Fruit fly (Drosophila melanogaster) whole organism, prepupa: ENCODE measurements around the gene CG18130.
A peak's percentile ranks its signal among the peaks of the same experiment; 100 is the strongest.

Source experiments
- Blimp-1 ChIP-seq: fragments of 200-800 bp; sonication (Bioruptor generic); optimal IDR thresholded peaks from 3 replicates; lab custom pipeline; 2017; ENCODE audit warnings: missing biosample characterization, missing genetic modification characterization, mild to moderate bottlenecking, moderate library complexity, missing genetic modification reagents
- CG10631 ChIP-seq: fragments of 200-800 bp; sonication (Bioruptor generic); optimal IDR thresholded peaks from 2 replicates; lab custom pipeline; 2016; ENCODE audit warnings: missing biosample characterization, missing genetic modification characterization
- CG10669 ChIP-seq: fragments of 200-800 bp; sonication (Bioruptor generic); optimal IDR thresholded peaks from 3 replicates; lab custom pipeline; 2018; ENCODE audit warnings: missing biosample characterization, mild to moderate bottlenecking, missing genetic modification characterization, moderate library complexity
- CG11294 ChIP-seq: fragments of 200-800 bp; sonication (Bioruptor generic); IDR thresholded peaks from 2 replicates; pipeline ENCODE4 v1.3.6; 2022; ENCODE audit warnings: missing biosample characterization, missing genetic modification characterization
- CG15336 ChIP-seq: fragments of 200-800 bp; sonication (Bioruptor generic); IDR thresholded peaks from 2 replicates; pipeline ENCODE4 v1.3.6; 2022; ENCODE audit warnings: missing biosample characterization, missing genetic modification characterization
- CG1621 ChIP-seq: fragments of 200-800 bp; sonication (Bioruptor generic); optimal IDR thresholded peaks from 3 replicates; lab custom pipeline; 2018; ENCODE audit warnings: missing biosample characterization, mild to moderate bottlenecking, missing genetic modification characterization
- CG16779 ChIP-seq: fragments of 200-800 bp; sonication (Bioruptor generic); optimal IDR thresholded peaks from 3 replicates; lab custom pipeline; 2017; ENCODE audit warnings: missing biosample characterization, mild to moderate bottlenecking, missing genetic modification characterization
- CG31627 ChIP-seq: fragments of 200-800 bp; sonication (Bioruptor generic); optimal IDR thresholded peaks from 3 replicates; lab custom pipeline; 2016; ENCODE audit warnings: missing biosample characterization, missing genetic modification characterization
- CG4318 ChIP-seq: fragments of 200-800 bp; sonication (Bioruptor generic); optimal IDR thresholded peaks from 3 replicates; lab custom pipeline; 2017; ENCODE audit warnings: missing biosample characterization, mild to moderate bottlenecking, missing genetic modification characterization
- CG6163 ChIP-seq: fragments of 200-800 bp; sonication (Bioruptor generic); IDR thresholded peaks from 3 replicates; pipeline ENCODE4 v1.3.6; 2022; ENCODE audit warnings: missing biosample characterization, missing genetic modification characterization
- CG6276 ChIP-seq: fragments of 200-800 bp; sonication (Bioruptor generic); optimal IDR thresholded peaks from 2 replicates; lab custom pipeline; 2017; ENCODE audit warnings: missing biosample characterization, mild to moderate bottlenecking, missing genetic modification characterization
- CG6792 ChIP-seq: fragments of 200-800 bp; sonication (Bioruptor generic); optimal IDR thresholded peaks from 3 replicates; lab custom pipeline; 2016; ENCODE audit warnings: missing biosample characterization, missing genetic modification characterization
- CG6854 ChIP-seq: fragments of 200-800 bp; sonication (Bioruptor generic); optimal IDR thresholded peaks from 2 replicates; lab custom pipeline; 2017; ENCODE audit warnings: missing biosample characterization, mild to moderate bottlenecking, missing genetic modification characterization
- CG8119 ChIP-seq: fragments of 200-800 bp; sonication (Bioruptor generic); IDR thresholded peaks from 3 replicates; pipeline ENCODE4 v1.3.6; 2022; ENCODE audit warnings: missing biosample characterization, missing genetic modification characterization
- CG8319 ChIP-seq: fragments of 200-800 bp; sonication (Bioruptor generic); optimal IDR thresholded peaks from 3 replicates; lab custom pipeline; 2016; ENCODE audit warnings: missing biosample characterization, missing genetic modification characterization
- CG8632 ChIP-seq: fragments of 200-800 bp; sonication (Bioruptor generic); optimal IDR thresholded peaks from 3 replicates; lab custom pipeline; 2016; ENCODE audit warnings: missing biosample characterization, missing genetic modification characterization
- CG9139 ChIP-seq: fragments of 200-800 bp; sonication (Bioruptor generic); optimal IDR thresholded peaks from 3 replicates; lab custom pipeline; 2017; ENCODE audit warnings: missing biosample characterization, mild to moderate bottlenecking, missing genetic modification characterization
- Eip75B ChIP-seq: fragments of 200-800 bp; sonication (Bioruptor generic); optimal IDR thresholded peaks from 3 replicates; lab custom pipeline; 2016; ENCODE audit warnings: missing biosample characterization, missing genetic modification characterization
- Eip78C ChIP-seq: fragments of 200-800 bp; sonication (Bioruptor generic); peaks from one replicate; lab custom pipeline; 2016; ENCODE audit warnings: missing biosample characterization, missing genetic modification characterization
- Hr38 ChIP-seq: sonication (Bioruptor generic); optimal IDR thresholded peaks from 2 replicates; lab custom pipeline; 2016; ENCODE audit warnings: missing biosample characterization, missing genetic modification characterization
- Hr39 ChIP-seq: fragments of 200-800 bp; sonication (Bioruptor generic); optimal IDR thresholded peaks from 2 replicates; lab custom pipeline; 2016; ENCODE audit warnings: missing biosample characterization, missing genetic modification characterization
- Hr4 ChIP-seq: fragments of 200-800 bp; sonication (Bioruptor generic); optimal IDR thresholded peaks from 3 replicates; lab custom pipeline; 2016; ENCODE audit warnings: missing biosample characterization, missing genetic modification characterization
- Lpt ChIP-seq: fragments of 200-800 bp; sonication (Bioruptor generic); optimal IDR thresholded peaks from 3 replicates; lab custom pipeline; 2016; ENCODE audit warnings: missing biosample characterization, missing genetic modification characterization
- Met ChIP-seq: fragments of 200-800 bp; sonication (Bioruptor generic); optimal IDR thresholded peaks from 3 replicates; lab custom pipeline; 2016; ENCODE audit warnings: missing biosample characterization, missing genetic modification characterization
- OdsH ChIP-seq: fragments of 200-800 bp; sonication (Bioruptor generic); optimal IDR thresholded peaks from 3 replicates; lab custom pipeline; 2016; ENCODE audit warnings: missing biosample characterization, missing genetic modification characterization
- Smox ChIP-seq: fragments of 200-800 bp; sonication (Bioruptor generic); optimal IDR thresholded peaks from 3 replicates; lab custom pipeline; 2016; ENCODE audit warnings: missing biosample characterization, missing genetic modification characterization
- Sox15 ChIP-seq: fragments of 200-800 bp; sonication (Bioruptor generic); optimal IDR thresholded peaks from 3 replicates; lab custom pipeline; 2016; ENCODE audit warnings: missing biosample characterization, missing genetic modification characterization
- achi ChIP-seq: fragments of 200-800 bp; sonication (Bioruptor generic); optimal IDR thresholded peaks from 3 replicates; lab custom pipeline; 2016; ENCODE audit warnings: missing biosample characterization, missing genetic modification characterization
- acj6 ChIP-seq: fragments of 200-800 bp; sonication (Bioruptor generic); optimal IDR thresholded peaks from 3 replicates; lab custom pipeline; 2016; ENCODE audit warnings: missing biosample characterization, missing genetic modification characterization
- cyc ChIP-seq: fragments of 200-800 bp; sonication (Bioruptor generic); optimal IDR thresholded peaks from 3 replicates; lab custom pipeline; 2016; ENCODE audit warnings: missing biosample characterization, missing genetic modification characterization
- dac ChIP-seq: fragments of 200-800 bp; sonication (Bioruptor generic); optimal IDR thresholded peaks from 2 replicates; lab custom pipeline; 2017; ENCODE audit warnings: missing biosample characterization, mild to moderate bottlenecking, missing genetic modification characterization
- eg ChIP-seq: fragments of 200-800 bp; sonication (Bioruptor generic); IDR thresholded peaks from 3 replicates; pipeline ENCODE4 v1.3.6; 2022; ENCODE audit warnings: missing biosample characterization, missing genetic modification characterization
- esn ChIP-seq: fragments of 200-800 bp; sonication (Bioruptor generic); optimal IDR thresholded peaks from 2 replicates; lab custom pipeline; 2016; ENCODE audit warnings: missing biosample characterization, mild to moderate bottlenecking, missing genetic modification characterization, moderate library complexity
- fd59A ChIP-seq: fragments of 200-800 bp; sonication (Bioruptor generic); optimal IDR thresholded peaks from 2 replicates; lab custom pipeline; 2017; ENCODE audit warnings: missing biosample characterization, mild to moderate bottlenecking, missing genetic modification characterization, missing genetic modification reagents
- fd85E ChIP-seq: fragments of 200-800 bp; sonication (Bioruptor generic); optimal IDR thresholded peaks from 3 replicates; lab custom pipeline; 2016; ENCODE audit warnings: missing biosample characterization, missing genetic modification characterization
- lz ChIP-seq: fragments of 200-800 bp; sonication (Bioruptor generic); optimal IDR thresholded peaks from 3 replicates; lab custom pipeline; 2016; ENCODE audit warnings: missing biosample characterization, missing genetic modification characterization
- net ChIP-seq: fragments of 200-800 bp; sonication (Bioruptor generic); optimal IDR thresholded peaks from 3 replicates; lab custom pipeline; 2016; ENCODE audit warnings: missing biosample characterization, missing genetic modification characterization
- pdm3 ChIP-seq: fragments of 200-800 bp; sonication (Bioruptor generic); optimal IDR thresholded peaks from 3 replicates; lab custom pipeline; 2016; ENCODE audit warnings: missing biosample characterization, missing genetic modification characterization
- spab ChIP-seq: fragments of 200-800 bp; sonication (Bioruptor generic); optimal IDR thresholded peaks from 2 replicates; lab custom pipeline; 2017; ENCODE audit warnings: missing biosample characterization, mild to moderate bottlenecking, missing genetic modification characterization, missing genetic modification reagents
- ss ChIP-seq, 2 experiments: fragments of 200-800 bp; sonication (Bioruptor generic); optimal IDR thresholded peaks; 2 replicates in 1 of 2; 3 replicates in 1 of 2; lab custom pipeline; 2017 to 2018; ENCODE audit warnings: mild to moderate bottlenecking in 2 of 2, missing biosample characterization in 2 of 2, missing genetic modification characterization in 2 of 2, moderate library complexity in 1 of 2
- svp ChIP-seq: fragments of 200-800 bp; sonication (Bioruptor generic); peaks from one replicate; lab custom pipeline; 2016; ENCODE audit warnings: missing biosample characterization, missing genetic modification characterization
- topi ChIP-seq: fragments of 200-800 bp; sonication (Bioruptor generic); optimal IDR thresholded peaks from 3 replicates; lab custom pipeline; 2016; ENCODE audit warnings: missing biosample characterization, missing genetic modification characterization
- vri ChIP-seq: fragments of 200-800 bp; sonication (Bioruptor generic); optimal IDR thresholded peaks from 3 replicates; lab custom pipeline; 2016; ENCODE audit warnings: missing biosample characterization, mild to moderate bottlenecking, missing genetic modification characterization

Gene CG18130

dm6 chrX:12003437-12004394 lies 11.1 kb upstream of the CG18130 start, which contains the start of gene fw (continued):
- peak; percentile 71 for TF ChIP-seq acj6 (GFP tag; lab: Kevin White, UChicago)
- peak; percentile 84 for TF ChIP-seq Met (GFP tag; lab: Kevin White, UChicago)
- peak; percentile 18 for TF ChIP-seq CG9139
- peak; percentile 73 for TF ChIP-seq cyc (GFP tag; lab: Kevin White, UChicago)
- no peak for TF ChIP-seq CG11294 (GFP tag; lab: Robert Waterston, UW)
- peak; percentile 87 for TF ChIP-seq Hr4 (GFP tag; lab: Kevin White, UChicago)
- TF ChIP-seq CG1621: peak; percentile 68
- TF ChIP-seq Smox: peak; percentile 75
- no peak for TF ChIP-seq CG8632 (GFP tag; lab: Kevin White, UChicago)
- no peak for TF ChIP-seq Sox15 (GFP tag; lab: Kevin White, UChicago)
- no peak for TF ChIP-seq spab (GFP tag; lab: Kevin White, UChicago)
- TF ChIP-seq Lpt (GFP tag; lab: Kevin White, UChicago): peak; percentile 49
- TF ChIP-seq dac (GFP tag; lab: Kevin White, UChicago): peak; percentile 76
- peak; percentile 82 for TF ChIP-seq pdm3 (GFP tag; lab: Kevin White, UChicago)
- TF ChIP-seq CG15336 (GFP tag; lab: Robert Waterston, UW): peak; percentile 90
- TF ChIP-seq CG31627 (GFP tag; lab: Kevin White, UChicago): peak; percentile 75
- peak; percentile 92 for TF ChIP-seq svp (GFP tag; lab: Kevin White, UChicago)
- TF ChIP-seq CG16779 (tag; lab: Kevin White, UChicago): no peak
- TF ChIP-seq fd59A (GFP tag; lab: Kevin White, UChicago): no peak
- TF ChIP-seq net (GFP tag; lab: Kevin White, UChicago): no peak
- TF ChIP-seq esn (GFP tag; lab: Kevin White, UChicago): peak; percentile 82

- TF ChIP-seq Blimp-1 (GFP tag; lab: Kevin White, UChicago) (peak; percentile 85), Hr38 (no peak)
Measured at dm6 chrX:12001005-12001404, 8.4 kb upstream of the CG18130 start.

- peak; percentile 49 for TF ChIP-seq spab (GFP tag; lab: Kevin White, UChicago)
- no peak for TF ChIP-seq Hr38
- peak; percentile 25 for TF ChIP-seq vri (GFP tag; lab: Kevin White, UChicago)
- no peak for TF ChIP-seq CG6854 (GFP tag; lab: Kevin White, UChicago)
- peak; percentile 37 for TF ChIP-seq CG6276 (GFP tag; lab: Kevin White, UChicago)
- TF ChIP-seq lz (GFP tag; lab: Kevin White, UChicago): peak; percentile 44
- no peak for TF ChIP-seq CG9139
- TF ChIP-seq CG6792 (GFP tag; lab: Kevin White, UChicago): peak; percentile 63
- peak; percentile 3 to 74 for TF ChIP-seq ss (GFP tag; optimal IDR thresholded peaks at IDR 0.05; lab: Kevin White, UChicago)
- peak; percentile 62; the same call in 2 of the 3 replicates for TF ChIP-seq eg (GFP tag; lab: Robert Waterston, UW)
- peak; percentile 53 for TF ChIP-seq Eip75B (GFP tag; lab: Kevin White, UChicago)
- peak; percentile 40; the same call in 2 of the 3 replicates for TF ChIP-seq CG8119 (GFP tag; lab: Robert Waterston, UW)
- TF ChIP-seq topi (GFP tag; lab: Kevin White, UChicago): peak; percentile 64
- TF ChIP-seq CG16779 (tag; lab: Kevin White, UChicago): no peak
- TF ChIP-seq Hr4 (GFP tag; lab: Kevin White, UChicago): peak; percentile 45
- TF ChIP-seq Eip78C (GFP tag; lab: Kevin White, UChicago): peak; percentile 92
- peak; percentile 57 for TF ChIP-seq achi (GFP tag; lab: Kevin White, UChicago)
- TF ChIP-seq Met (GFP tag; lab: Kevin White, UChicago): peak; percentile 67
- peak; percentile 41 for TF ChIP-seq CG10631 (GFP tag; lab: Kevin White, UChicago)
- peak; percentile 29 for TF ChIP-seq CG4318
- TF ChIP-seq CG10669 (GFP tag; lab: Kevin White, UChicago): peak; percentile 57
- peak; percentile 46 for TF ChIP-seq CG15336 (GFP tag; lab: Robert Waterston, UW)
- TF ChIP-seq OdsH (GFP tag; lab: Kevin White, UChicago): peak; percentile 66
- peak; percentile 69; the same call in 2 of the 3 replicates for TF ChIP-seq CG6163 (GFP tag; lab: Robert Waterston, UW)
- TF ChIP-seq CG8319 (GFP tag; lab: Kevin White, UChicago): peak; percentile 37
- peak; percentile 57 for TF ChIP-seq Hr39 (GFP tag; lab: Kevin White, UChicago)
- no peak for TF ChIP-seq fd85E (GFP tag; lab: Kevin White, UChicago)
- TF ChIP-seq pdm3 (GFP tag; lab: Kevin White, UChicago): peak; percentile 61
- no peak for TF ChIP-seq Blimp-1 (GFP tag; lab: Kevin White, UChicago)
- no peak for TF ChIP-seq dac (GFP tag; lab: Kevin White, UChicago)
- TF ChIP-seq cyc (GFP tag; lab: Kevin White, UChicago): peak; percentile 45
- TF ChIP-seq CG8632 (GFP tag; lab: Kevin White, UChicago): peak; percentile 65
- peak; percentile 44 for TF ChIP-seq Smox
Measured at dm6 chrX:11999974-12000618, 7.5 kb upstream of the CG18130 start.
